Worm (Caenorhabditis elegans) whole organism, L2 larva: ENCODE data around the gene C13F10.1.
A peak's percentile ranks its signal among the peaks of the same experiment; 100 is the strongest.

Source experiments
- F13H6.1 ChIP-seq: sonication (generic microtip); optimal IDR thresholded peaks from 2 replicates; lab custom pipeline; 2016; ENCODE audit warnings: missing genetic modification characterization, missing compliant biosample characterization
- Y55F3AM.14 ChIP-seq: fragments of 200-800 bp; sonication (Bioruptor generic); optimal IDR thresholded peaks from 2 replicates; lab custom pipeline; 2018; ENCODE audit warnings: mild to moderate bottlenecking, missing genetic modification characterization, missing compliant biosample characterization
- ZK546.5 ChIP-seq: sonication (generic microtip); optimal IDR thresholded peaks from 2 replicates; lab custom pipeline; 2017; ENCODE audit warnings: missing biosample characterization, missing genetic modification characterization
- alr-1 ChIP-seq: fragments of 150-350 bp; optimal IDR thresholded peaks from 2 replicates; lab custom pipeline; 2014; ENCODE audit warnings: missing biosample characterization, missing genetic modification characterization
- aly-2 ChIP-seq: fragments of 150-350 bp; optimal IDR thresholded peaks from 2 replicates; lab custom pipeline; 2014; ENCODE audit warnings: missing biosample characterization, missing genetic modification characterization
- ama-1 ChIP-seq: fragments of 150-350 bp; optimal IDR thresholded peaks from 2 replicates; lab custom pipeline; 2018; ENCODE audit warnings: inconsistent platforms
- ceh-16 ChIP-seq: fragments of 150-350 bp; optimal IDR thresholded peaks from 2 replicates; lab custom pipeline; 2014; ENCODE audit warnings: missing biosample characterization, missing genetic modification characterization
- crh-2 ChIP-seq: sonication (generic microtip); optimal IDR thresholded peaks from 2 replicates; lab custom pipeline; 2017; ENCODE audit warnings: missing biosample characterization, missing genetic modification characterization
- dmd-4 ChIP-seq: sonication (generic microtip); optimal IDR thresholded peaks from 2 replicates; lab custom pipeline; 2017; ENCODE audit warnings: missing biosample characterization, missing genetic modification characterization
- elt-1 ChIP-seq: fragments of 150-350 bp; optimal IDR thresholded peaks from 2 replicates; lab custom pipeline; 2014; ENCODE audit warnings: missing biosample characterization, missing genetic modification characterization
- elt-3 ChIP-seq: sonication (generic microtip); optimal IDR thresholded peaks from 2 replicates; lab custom pipeline; 2017; ENCODE audit warnings: missing biosample characterization, missing genetic modification characterization
- fos-1 ChIP-seq: fragments of 150-350 bp; optimal IDR thresholded peaks from 2 replicates; lab custom pipeline; 2014; ENCODE audit warnings: missing biosample characterization, missing genetic modification characterization
- gmeb-1 ChIP-seq: fragments of 150-350 bp; optimal IDR thresholded peaks from 2 replicates; lab custom pipeline; 2014; ENCODE audit warnings: missing biosample characterization, missing genetic modification characterization
- lin-11 ChIP-seq: fragments of 150-350 bp; sonication (generic microtip); optimal IDR thresholded peaks from 2 replicates; lab custom pipeline; 2014; ENCODE audit warnings: missing biosample characterization, missing genetic modification characterization, inconsistent platforms, mixed read lengths
- lin-13 ChIP-seq: fragments of 150-350 bp; optimal IDR thresholded peaks from 2 replicates; lab custom pipeline; 2014; ENCODE audit warnings: missing biosample characterization, missing genetic modification reagents, missing genetic modification characterization
- mbf-1 ChIP-seq: sonication (generic microtip); optimal IDR thresholded peaks from 2 replicates; lab custom pipeline; 2017; ENCODE audit warnings: missing biosample characterization, missing genetic modification characterization
- mdl-1 ChIP-seq, 2 experiments: fragments of 150-350 bp in 1 of 2; sonication (generic microtip) in 1 of 2; optimal IDR thresholded peaks; 2 replicates each; lab custom pipeline; 2017; ENCODE audit warnings: missing biosample characterization in 2 of 2, missing genetic modification characterization in 2 of 2
- nhr-10 ChIP-seq: sonication (generic microtip); optimal IDR thresholded peaks from 2 replicates; lab custom pipeline; 2017; ENCODE audit warnings: missing biosample characterization, missing genetic modification characterization
- nhr-11 ChIP-seq: fragments of 150-350 bp; optimal IDR thresholded peaks from 2 replicates; lab custom pipeline; 2014; ENCODE audit warnings: missing biosample characterization, missing genetic modification characterization
- nhr-129 ChIP-seq: fragments of 150-350 bp; optimal IDR thresholded peaks from 2 replicates; lab custom pipeline; 2014; ENCODE audit warnings: missing biosample characterization, missing genetic modification characterization
- nhr-21 ChIP-seq: fragments of 150-350 bp; optimal IDR thresholded peaks from 2 replicates; lab custom pipeline; 2014; ENCODE audit warnings: missing biosample characterization, missing genetic modification characterization
- nhr-23 ChIP-seq: fragments of 150-350 bp; optimal IDR thresholded peaks from 2 replicates; lab custom pipeline; 2014; ENCODE audit warnings: missing biosample characterization, missing genetic modification reagents, missing genetic modification characterization
- nhr-237 ChIP-seq: fragments of 150-350 bp; optimal IDR thresholded peaks from 2 replicates; lab custom pipeline; 2014; ENCODE audit warnings: missing biosample characterization, missing genetic modification characterization
- nhr-6 ChIP-seq: fragments of 150-350 bp; optimal IDR thresholded peaks from 2 replicates; lab custom pipeline; 2014; ENCODE audit warnings: missing biosample characterization, missing genetic modification characterization
- nhr-77 ChIP-seq: fragments of 150-350 bp; optimal IDR thresholded peaks from 2 replicates; lab custom pipeline; 2014; ENCODE audit warnings: missing biosample characterization, missing genetic modification characterization
- peb-1 ChIP-seq: fragments of 150-350 bp; optimal IDR thresholded peaks from 2 replicates; lab custom pipeline; 2014; ENCODE audit warnings: missing biosample characterization, missing genetic modification characterization
- sem-4 ChIP-seq: fragments of 150-350 bp; optimal IDR thresholded peaks from 2 replicates; lab custom pipeline; 2014; ENCODE audit warnings: missing biosample characterization, missing genetic modification reagents, missing genetic modification characterization
- skn-1 ChIP-seq: sonication (generic microtip); optimal IDR thresholded peaks from 2 replicates; lab custom pipeline; 2017; ENCODE audit warnings: missing biosample characterization, missing genetic modification characterization
- sma-3 ChIP-seq: sonication (generic microtip); optimal IDR thresholded peaks from 2 replicates; lab custom pipeline; 2016; ENCODE audit warnings: missing genetic modification reagents, missing genetic modification characterization, missing compliant biosample characterization
- sma-9 ChIP-seq, 2 experiments: fragments of 150-350 bp in 1 of 2; sonication (generic microtip) in 1 of 2; optimal IDR thresholded peaks; 2 replicates each; lab custom pipeline; 2014 to 2016; ENCODE audit warnings: missing genetic modification characterization in 2 of 2, mild to moderate bottlenecking in 1 of 2, missing biosample characterization in 1 of 2, missing compliant biosample characterization in 1 of 2, missing genetic modification reagents in 1 of 2, moderate library complexity in 1 of 2
- snpc-4 ChIP-seq: fragments of 150-350 bp; optimal IDR thresholded peaks from 2 replicates; lab custom pipeline; 2014; ENCODE audit warnings: missing biosample characterization, missing genetic modification characterization
- unc-39 ChIP-seq: fragments of 150-350 bp; optimal IDR thresholded peaks from 2 replicates; lab custom pipeline; 2014; ENCODE audit warnings: missing biosample characterization, missing genetic modification characterization
- unc-55 ChIP-seq: fragments of 150-350 bp; sonication (generic microtip); optimal IDR thresholded peaks from 3 replicates; lab custom pipeline; 2014; ENCODE audit warnings: missing biosample characterization, missing genetic modification reagents, missing genetic modification characterization
- unc-62 ChIP-seq: fragments of 150-350 bp; optimal IDR thresholded peaks from 2 replicates; lab custom pipeline; 2014; ENCODE audit warnings: missing biosample characterization, missing genetic modification reagents, missing genetic modification characterization
- zag-1 ChIP-seq: fragments of 150-350 bp; optimal IDR thresholded peaks from 2 replicates; lab custom pipeline; 2014; ENCODE audit warnings: missing biosample characterization, missing genetic modification characterization
- ztf-1 ChIP-seq: fragments of 200-800 bp; sonication (Bioruptor generic); conservative IDR thresholded peaks from 2 replicates; pipeline ENCODE4 v1.3.6; 2022; ENCODE audit warnings: missing genetic modification characterization, missing compliant biosample characterization
- ztf-11 ChIP-seq: sonication (generic microtip); optimal IDR thresholded peaks from 2 replicates; lab custom pipeline; 2017; ENCODE audit warnings: missing biosample characterization, missing genetic modification characterization
- ztf-4 ChIP-seq: fragments of 150-350 bp; optimal IDR thresholded peaks from 2 replicates; lab custom pipeline; 2014; ENCODE audit warnings: missing biosample characterization, missing genetic modification characterization

C13F10.1 gene

DNA sequence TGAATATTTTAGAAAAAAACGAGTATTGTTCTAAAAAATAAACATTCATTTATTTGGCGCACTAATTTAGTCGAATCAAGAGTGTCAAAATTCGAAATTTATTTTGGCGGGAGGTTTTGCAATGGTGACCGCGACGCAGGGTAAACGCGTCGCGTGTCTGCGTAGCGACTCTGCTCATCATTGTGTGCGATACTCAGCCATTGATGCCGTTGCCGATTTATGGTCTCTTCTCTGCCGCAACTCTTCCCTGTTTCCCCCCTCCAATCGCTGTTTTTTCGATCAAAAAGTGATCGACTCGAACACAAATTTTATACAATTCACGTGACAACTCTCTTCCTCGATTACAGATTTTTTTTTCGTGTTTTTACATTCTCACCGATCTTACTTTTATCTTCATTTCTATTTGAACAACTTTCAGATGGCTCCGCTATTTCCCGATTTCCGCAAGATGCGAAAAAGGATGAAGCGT is 27.3 kb upstream of the C13F10.1 start, which contains the start of gene F09G2.2 (continued):
- TF ChIP-seq nhr-77 (tag; lab: Kevin White, UChicago) (peak; percentile 45), dmd-4 (tag; lab: Kevin White, UChicago) (no peak), nhr-23 (no peak), nhr-10 (tag; lab: Kevin White, UChicago) (no peak), peb-1 (tag; lab: Kevin White, UChicago) (no peak), elt-1 (tag; lab: Kevin White, UChicago) (no peak), nhr-237 (no peak)

DNA sequence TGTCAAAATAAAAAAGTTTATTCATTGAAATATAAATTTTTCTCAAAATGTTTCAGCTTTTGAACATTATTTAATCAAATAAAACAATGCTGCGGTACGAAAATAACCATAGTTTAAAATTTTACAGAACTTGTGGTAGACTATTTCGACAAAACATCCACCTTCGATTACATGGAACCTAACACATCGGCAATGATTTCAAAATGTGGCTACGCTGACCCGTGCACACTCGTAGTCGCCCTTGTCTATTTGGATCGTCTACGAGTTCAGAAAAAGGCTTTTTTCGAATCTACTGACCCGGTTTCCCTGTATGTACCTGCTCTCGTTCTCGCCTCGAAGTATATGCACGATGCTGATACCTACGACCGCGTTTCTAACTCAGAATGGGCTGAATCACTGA is 26.8 kb upstream of the C13F10.1 start:
- no peak for TF ChIP-seq gmeb-1 (tag; lab: Kevin White, UChicago)

DNA sequence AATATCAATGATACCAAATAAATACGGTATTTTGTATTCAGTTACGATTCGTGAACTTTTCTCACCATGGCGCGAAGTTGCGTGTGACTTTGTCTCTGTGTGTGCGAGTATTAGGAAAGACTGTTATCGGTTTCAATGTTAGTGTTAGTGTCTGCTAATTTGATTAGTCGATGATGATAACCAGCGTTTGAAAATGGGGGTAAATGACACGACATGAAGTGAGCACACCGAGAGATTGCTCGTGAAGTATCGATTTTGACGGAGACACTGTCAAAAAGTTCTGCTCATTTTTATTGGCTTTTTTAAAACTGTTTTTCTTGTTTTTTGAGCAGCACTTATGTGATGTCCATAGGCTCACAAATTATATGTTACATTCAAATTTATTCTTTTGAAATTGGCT is 25.5 kb upstream of the C13F10.1 start:
- no peak for TF ChIP-seq unc-55 (GFP tag; lab: Kevin White, UChicago)
- no peak for TF ChIP-seq lin-13 (GFP tag; lab: Kevin White, UChicago)
- TF ChIP-seq unc-62, result no peak
- peak; percentile 65 for TF ChIP-seq ama-1 (lab: Kevin White, UChicago)
- TF ChIP-seq lin-11, result no peak
- no peak for TF ChIP-seq Y55F3AM.14 (GFP tag; lab: Kevin White, UChicago)
- TF ChIP-seq skn-1 (tag; lab: Kevin White, UChicago), result no peak
- no peak for TF ChIP-seq nhr-6
- no peak for TF ChIP-seq ztf-1
- peak; percentile 14 for TF ChIP-seq sma-9 (GFP tag; optimal IDR thresholded peaks at IDR 0.05; lab: Kevin White, UChicago)
- no peak for TF ChIP-seq sma-9 (tag; optimal IDR thresholded peaks at IDR 0.05; lab: Kevin White, UChicago)
- peak; percentile 83 for TF ChIP-seq fos-1 (tag; lab: Kevin White, UChicago)
- TF ChIP-seq F13H6.1 (tag; lab: Kevin White, UChicago), result peak; percentile 20
- no peak for TF ChIP-seq unc-39
- TF ChIP-seq nhr-11 (tag; lab: Kevin White, UChicago), result no peak
- TF ChIP-seq nhr-129 (tag; lab: Kevin White, UChicago), result peak; percentile 18
- TF ChIP-seq crh-2 (tag; lab: Kevin White, UChicago), result peak; percentile 67
- no peak for TF ChIP-seq mbf-1 (tag; lab: Kevin White, UChicago)
- no peak for TF ChIP-seq ceh-16
- no peak for TF ChIP-seq zag-1
- no peak for TF ChIP-seq snpc-4 (tag; lab: Kevin White, UChicago)
- TF ChIP-seq gmeb-1 (tag; lab: Kevin White, UChicago), result peak; percentile 4
- TF ChIP-seq nhr-21 (tag; lab: Kevin White, UChicago), result no peak
- TF ChIP-seq ZK546.5 (tag; lab: Kevin White, UChicago), result no peak
- TF ChIP-seq aly-2 (tag; lab: Kevin White, UChicago), result no peak
- TF ChIP-seq nhr-23, result no peak
- no peak for TF ChIP-seq ztf-11 (tag; lab: Kevin White, UChicago)
- no peak for TF ChIP-seq alr-1 (tag; lab: Kevin White, UChicago)
- TF ChIP-seq elt-3 (tag; lab: Kevin White, UChicago), result no peak
- no peak for TF ChIP-seq mdl-1 (tag; optimal IDR thresholded peaks at IDR 0.05; lab: Kevin White, UChicago)
- TF ChIP-seq peb-1 (tag; lab: Kevin White, UChicago), result no peak
- TF ChIP-seq nhr-77 (tag; lab: Kevin White, UChicago), result no peak
- peak; percentile 6 for TF ChIP-seq sma-3 (GFP tag; lab: Kevin White, UChicago)
- no peak for TF ChIP-seq elt-1 (tag; lab: Kevin White, UChicago)
- TF ChIP-seq ztf-4 (tag; lab: Kevin White, UChicago), result no peak

DNA sequence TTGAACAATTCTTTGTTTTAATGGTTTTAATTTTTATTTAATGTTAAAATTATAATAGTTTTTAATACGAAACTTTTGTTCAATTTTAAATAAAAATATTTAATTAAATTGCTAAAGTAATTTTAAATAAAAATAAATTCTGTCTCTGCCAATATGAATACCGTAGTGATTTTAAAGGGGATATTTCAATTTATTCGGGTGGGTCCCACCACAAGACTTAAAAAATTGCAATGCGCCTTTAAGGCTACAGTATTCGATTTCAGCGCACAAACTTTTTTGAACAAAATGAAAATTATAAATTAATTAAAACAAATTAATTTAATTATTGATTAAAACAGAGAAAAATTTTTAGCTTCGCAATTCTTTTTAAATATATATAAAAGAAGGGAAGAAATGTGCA is 24.8 kb upstream of the C13F10.1 start:
- TF ChIP-seq nhr-6, result no peak
- TF ChIP-seq aly-2 (tag; lab: Kevin White, UChicago), result no peak
- TF ChIP-seq nhr-237, result no peak
- no peak for TF ChIP-seq elt-3 (tag; lab: Kevin White, UChicago)
- no peak for TF ChIP-seq nhr-23
- no peak for TF ChIP-seq ceh-16
- no peak for TF ChIP-seq alr-1 (tag; lab: Kevin White, UChicago)
- TF ChIP-seq sem-4 (tag; lab: Kevin White, UChicago), result no peak
- TF ChIP-seq nhr-77 (tag; lab: Kevin White, UChicago), result no peak
